Fruit fly (Drosophila melanogaster): ENCODE results near the gene Spn28Da.
A peak's percentile ranks its signal among the peaks of the same experiment; 100 is the strongest.

The Spn28Da gene

DNA sequence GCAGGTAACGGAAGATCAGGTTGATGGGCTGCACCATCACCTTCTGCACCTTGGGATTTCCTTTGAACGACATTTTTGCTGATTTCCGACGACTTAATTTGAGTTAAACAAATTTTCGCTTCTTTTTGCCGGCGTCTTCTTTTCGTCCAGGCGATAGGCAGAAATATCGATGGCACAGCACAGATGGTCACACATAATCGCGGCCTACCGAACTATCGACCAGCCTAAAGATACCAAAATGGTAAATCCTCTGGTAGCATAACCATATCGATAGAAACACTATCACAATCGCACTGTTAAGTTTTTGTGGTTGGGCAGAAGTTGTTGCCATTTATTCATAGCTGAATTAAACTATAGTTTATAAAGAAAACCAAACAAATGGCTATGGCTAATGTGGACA is 3.7 kb downstream of the Spn28Da start, which contains the start of the genes SmE and CG34132 (continued):
- TF ChIP-seq vnd (GFP tag; IDR thresholded peaks at IDR 0.05; ENCODE audit: partially characterized antibody), result peak; percentile 95
- TF ChIP-seq CG15269 (tag; optimal IDR thresholded peaks at IDR 0.05), result no peak
- TF ChIP-seq CG14014 (GFP tag; IDR thresholded peaks at IDR 0.05), result no peak
- no peak for TF ChIP-seq pros (GFP tag; optimal IDR thresholded peaks at IDR 0.05)
- peak; percentile 66 for TF ChIP-seq MESR4 (GFP tag; optimal IDR thresholded peaks at IDR 0.05)
- no peak for TF ChIP-seq Rx (GFP tag; IDR thresholded peaks at IDR 0.05)
- no peak for TF ChIP-seq Six4 (GFP tag; optimal IDR thresholded peaks at IDR 0.05)
- no peak for TF ChIP-seq HLHmδ (GFP tag; optimal IDR thresholded peaks at IDR 0.05)
- peak; percentile 26 for TF ChIP-seq CG4617 (GFP tag; optimal IDR thresholded peaks at IDR 0.05; ENCODE audit: borderline replicate concordance)
- no peak for TF ChIP-seq Usf (GFP tag; optimal IDR thresholded peaks at IDR 0.05)
- no peak for TF ChIP-seq MTF-1 (GFP tag; optimal IDR thresholded peaks at IDR 0.05; ENCODE audit: borderline replicate concordance)
- no peak for TF ChIP-seq Hey (tag; optimal IDR thresholded peaks at IDR 0.05)
- no peak for TF ChIP-seq yki (optimal IDR thresholded peaks at IDR 0.05)
- no peak for TF ChIP-seq Fer1 (GFP tag; optimal IDR thresholded peaks at IDR 0.05)
- peak; percentile 30 for TF ChIP-seq phol (tag; optimal IDR thresholded peaks at IDR 0.05)
- TF ChIP-seq CG14050 (GFP tag; IDR thresholded peaks at IDR 0.05), result no peak
- no peak for TF ChIP-seq lab (GFP tag; optimal IDR thresholded peaks at IDR 0.05)
- no peak for TF ChIP-seq Oli (tag; optimal IDR thresholded peaks at IDR 0.05)
- TF ChIP-seq row (GFP tag; IDR thresholded peaks at IDR 0.05), result peak; percentile 34; the same call in 1 of the 3 replicates
- TF ChIP-seq gfzf (GFP tag; optimal IDR thresholded peaks at IDR 0.05), result peak; percentile 57
- TF ChIP-seq NfI (GFP tag; optimal IDR thresholded peaks at IDR 0.05), result no peak
- TF ChIP-seq Neu2 (GFP tag; optimal IDR thresholded peaks at IDR 0.05; ENCODE audit: borderline replicate concordance), result no peak
- TF ChIP-seq CG1024 (GFP tag; IDR thresholded peaks at IDR 0.05), result no peak
- TF ChIP-seq hb (GFP tag; IDR thresholded peaks at IDR 0.05; ENCODE audit: partially characterized antibody), result peak; percentile 97
- no peak for TF ChIP-seq Xbp1 (GFP tag; optimal IDR thresholded peaks at IDR 0.05)
- TF ChIP-seq Stat92E (GFP tag; optimal IDR thresholded peaks at IDR 0.05), result no peak
- no peak for TF ChIP-seq CG18262 (tag; optimal IDR thresholded peaks at IDR 0.05)
- no peak for TF ChIP-seq CkIIα-i1 (GFP tag; IDR thresholded peaks at IDR 0.05)
- TF ChIP-seq dimm (GFP tag; IDR thresholded peaks at IDR 0.05), result no peak
- peak; percentile 37 for TF ChIP-seq CG12659 (GFP tag; optimal IDR thresholded peaks at IDR 0.05)
- no peak for TF ChIP-seq crp (GFP tag; optimal IDR thresholded peaks at IDR 0.05)
- no peak for TF ChIP-seq bsh (GFP tag; optimal IDR thresholded peaks at IDR 0.05)
- TF ChIP-seq Max (GFP tag; optimal IDR thresholded peaks at IDR 0.05), result no peak
- no peak for TF ChIP-seq zfh2 (GFP tag; optimal IDR thresholded peaks at IDR 0.05)
- no peak for TF ChIP-seq D19B (GFP tag; optimal IDR thresholded peaks at IDR 0.05)
- no peak for TF ChIP-seq tll (GFP tag; optimal IDR thresholded peaks at IDR 0.05)
- TF ChIP-seq Bgb (GFP tag; IDR thresholded peaks at IDR 0.05; ENCODE audit: partially characterized antibody), result peak; percentile 98
- TF ChIP-seq lbe (GFP tag; optimal IDR thresholded peaks at IDR 0.05), result no peak
- no peak for TF ChIP-seq Sox102F (GFP tag; optimal IDR thresholded peaks at IDR 0.05)
- TF ChIP-seq vvl (GFP tag; IDR thresholded peaks at IDR 0.05), result no peak
- no peak for TF ChIP-seq Ptx1 (GFP tag; IDR thresholded peaks at IDR 0.05)
- no peak for TF ChIP-seq Side (GFP tag; optimal IDR thresholded peaks at IDR 0.05)
- peak; percentile 70; the same call in 1 of the 3 replicates for TF ChIP-seq CG34422 (GFP tag; IDR thresholded peaks at IDR 0.05)
- no peak; the same call in 3 of the 4 replicates for TF ChIP-seq Gug (GFP tag; IDR thresholded peaks at IDR 0.05)
- peak; percentile 2 for TF ChIP-seq Med (GFP tag)
- TF ChIP-seq CG7963 (GFP tag; IDR thresholded peaks at IDR 0.05; ENCODE audit: partially characterized antibody), result peak; percentile 98
- TF ChIP-seq sug (tag; optimal IDR thresholded peaks at IDR 0.05), result no peak
- no peak for TF ChIP-seq CG15696 (tag; optimal IDR thresholded peaks at IDR 0.05)
- no peak for TF ChIP-seq al (GFP tag; IDR thresholded peaks at IDR 0.05)
- no peak for TF ChIP-seq CTCF (GFP tag; optimal IDR thresholded peaks at IDR 0.05)

Measured in whole organism, embryonic.